Fruit fly (Drosophila melanogaster) whole organism, embryonic: ENCODE measurements around the gene Chd64.
A peak's percentile ranks its signal among the peaks of the same experiment; 100 is the strongest.

Experiments
- Atf-2 ChIP-seq: fragments of 200-800 bp; sonication (Bioruptor generic); optimal IDR thresholded peaks from 2 replicates; lab custom pipeline; 2016; ENCODE audit warnings: missing biosample characterization, missing genetic modification characterization
- Bgb ChIP-seq: fragments of 200-800 bp; sonication (Bioruptor generic); IDR thresholded peaks from 2 replicates; pipeline ENCODE4 v1.3.6; 2022; ENCODE audit warnings: missing biosample characterization, missing genetic modification characterization; ENCODE audit not compliant: partially characterized antibody
- BtbVII ChIP-seq: fragments of 200-800 bp; sonication (Bioruptor generic); optimal IDR thresholded peaks from 3 replicates; lab custom pipeline; 2017; ENCODE audit warnings: missing biosample characterization, mild to moderate bottlenecking, missing genetic modification characterization
- CG10147 ChIP-seq: fragments of 200-800 bp; sonication (Bioruptor generic); optimal IDR thresholded peaks from 2 replicates; lab custom pipeline; 2019; ENCODE audit warnings: missing biosample characterization, mild to moderate bottlenecking, missing genetic modification characterization, moderate library complexity
- CG10321 ChIP-seq: fragments of 200-800 bp; sonication (Bioruptor generic); IDR thresholded peaks from 2 replicates; pipeline ENCODE4 v1.3.6; 2022; ENCODE audit warnings: missing biosample characterization, missing genetic modification characterization
- CG12104 ChIP-seq: fragments of 200-800 bp; sonication (Bioruptor generic); optimal IDR thresholded peaks from 3 replicates; lab custom pipeline; 2016; ENCODE audit warnings: missing biosample characterization, missing genetic modification characterization
- CG13123 ChIP-seq: fragments of 200-800 bp; sonication (Bioruptor generic); optimal IDR thresholded peaks from 2 replicates; lab custom pipeline; 2016; ENCODE audit warnings: missing biosample characterization, missing genetic modification characterization
- CG1529 ChIP-seq: fragments of 200-800 bp; sonication (Bioruptor generic); optimal IDR thresholded peaks from 3 replicates; lab custom pipeline; 2018; ENCODE audit warnings: missing biosample characterization, missing genetic modification characterization
- CG16813 ChIP-seq: fragments of 200-800 bp; sonication (Bioruptor generic); IDR thresholded peaks from 3 replicates; pipeline ENCODE4 v1.3.6; 2022; ENCODE audit warnings: missing biosample characterization, missing genetic modification characterization; ENCODE audit not compliant: partially characterized antibody
- CG17612 ChIP-seq: fragments of 200-800 bp; sonication (Bioruptor generic); IDR thresholded peaks from 2 replicates; pipeline ENCODE4 v1.3.6; 2022; ENCODE audit warnings: missing biosample characterization, missing genetic modification characterization
- CG2712 ChIP-seq: fragments of 200-800 bp; optimal IDR thresholded peaks from 3 replicates; lab custom pipeline; 2019; ENCODE audit warnings: missing biosample characterization, mild to moderate bottlenecking, missing genetic modification characterization, moderate library complexity
- CG31388 ChIP-seq: fragments of 200-800 bp; sonication (Bioruptor generic); optimal IDR thresholded peaks from 2 replicates; lab custom pipeline; 2016; ENCODE audit warnings: missing biosample characterization, missing genetic modification characterization
- CG3847 ChIP-seq: fragments of 200-800 bp; sonication (Bioruptor generic); IDR thresholded peaks from 2 replicates; pipeline ENCODE4 v1.3.6; 2022; ENCODE audit warnings: missing biosample characterization, missing genetic modification characterization
- CG4282 ChIP-seq: fragments of 200-800 bp; sonication (Bioruptor generic); optimal IDR thresholded peaks from 2 replicates; lab custom pipeline; 2016; ENCODE audit warnings: missing biosample characterization, missing genetic modification characterization
- CG4360 ChIP-seq: fragments of 200-800 bp; sonication (Bioruptor generic); IDR thresholded peaks from 2 replicates; pipeline ENCODE4 v1.3.6; 2022; ENCODE audit warnings: missing biosample characterization, missing genetic modification characterization
- CG6689 ChIP-seq: fragments of 200-800 bp; sonication (Bioruptor generic); IDR thresholded peaks from 2 replicates; pipeline ENCODE4 v1.3.6; 2022; ENCODE audit warnings: missing biosample characterization, missing genetic modification characterization
- CG7556 ChIP-seq: fragments of 200-800 bp; sonication (Bioruptor generic); optimal IDR thresholded peaks from 2 replicates; lab custom pipeline; 2017; ENCODE audit warnings: missing biosample characterization, mild to moderate bottlenecking, missing genetic modification characterization
- CG7745 ChIP-seq: fragments of 200-800 bp; sonication (Bioruptor generic); optimal IDR thresholded peaks from 2 replicates; lab custom pipeline; 2018; ENCODE audit warnings: missing biosample characterization, mild to moderate bottlenecking, missing genetic modification characterization, moderate library complexity
- CG8089 ChIP-seq: fragments of 200-800 bp; sonication (Bioruptor generic); optimal IDR thresholded peaks from 3 replicates; lab custom pipeline; 2016; ENCODE audit warnings: missing biosample characterization, missing genetic modification characterization
- CG8388 ChIP-seq: fragments of 200-800 bp; sonication (Bioruptor generic); optimal IDR thresholded peaks from 2 replicates; lab custom pipeline; 2019; ENCODE audit warnings: missing biosample characterization, mild to moderate bottlenecking, missing genetic modification characterization, moderate library complexity
- CG9876 ChIP-seq: fragments of 200-800 bp; sonication (Bioruptor generic); optimal IDR thresholded peaks from 2 replicates; lab custom pipeline; 2016; ENCODE audit warnings: missing biosample characterization, missing genetic modification characterization
- CHES-1-like ChIP-seq: fragments of 200-800 bp; sonication (Bioruptor generic); optimal IDR thresholded peaks from 2 replicates; lab custom pipeline; 2016; ENCODE audit warnings: missing biosample characterization, missing genetic modification characterization
- Dfd ChIP-seq, 2 experiments: fragments of >200 bp; optimal IDR thresholded peaks; 2 replicates each; lab custom pipeline; 2017; ENCODE audit warnings: missing biosample characterization in 2 of 2, missing genetic modification characterization in 2 of 2
- Dip3 ChIP-seq: fragments of 200-800 bp; sonication (Bioruptor generic); optimal IDR thresholded peaks from 3 replicates; lab custom pipeline; 2016; ENCODE audit warnings: missing biosample characterization, missing genetic modification characterization
- Elba2 ChIP-seq: fragments of 200-800 bp; sonication (Bioruptor generic); optimal IDR thresholded peaks from 3 replicates; lab custom pipeline; 2016; ENCODE audit warnings: missing biosample characterization, missing genetic modification characterization
- Gug ChIP-seq: fragments of 200-800 bp; sonication (Bioruptor generic); IDR thresholded peaks from 4 replicates; pipeline ENCODE4 v1.3.6; 2022; ENCODE audit warnings: missing biosample characterization, missing genetic modification characterization
- HLH3B ChIP-seq: fragments of 200-800 bp; sonication (Bioruptor generic); IDR thresholded peaks from 2 replicates; pipeline ENCODE4 v1.3.6; 2022; ENCODE audit warnings: missing biosample characterization, missing genetic modification characterization
- Hand ChIP-seq: fragments of 200-800 bp; sonication (Bioruptor generic); optimal IDR thresholded peaks from 2 replicates; lab custom pipeline; 2017; ENCODE audit warnings: mild to moderate bottlenecking, missing biosample characterization, missing genetic modification reagents, missing genetic modification characterization
- HmgZ ChIP-seq: fragments of 200-800 bp; sonication (Bioruptor generic); optimal IDR thresholded peaks from 2 replicates; lab custom pipeline; 2018; ENCODE audit warnings: missing biosample characterization, mild to moderate bottlenecking, missing genetic modification characterization
- Hsf ChIP-seq: fragments of 200-800 bp; sonication (Bioruptor generic); optimal IDR thresholded peaks from 3 replicates; lab custom pipeline; 2016; ENCODE audit warnings: missing biosample characterization, missing genetic modification characterization
- Meics ChIP-seq: fragments of 200-800 bp; sonication (Bioruptor generic); optimal IDR thresholded peaks from 2 replicates; lab custom pipeline; 2017; ENCODE audit warnings: missing biosample characterization, mild to moderate bottlenecking, missing genetic modification characterization
- NFAT ChIP-seq: fragments of 200-800 bp; sonication (Bioruptor generic); IDR thresholded peaks from 2 replicates; pipeline ENCODE4 v1.3.6; 2022; ENCODE audit warnings: missing biosample characterization, missing genetic modification characterization
- Pdp1 ChIP-seq, 2 experiments: fragments of 200-800 bp; sonication (Bioruptor generic); optimal IDR thresholded peaks; 3 replicates each; lab custom pipeline; 2016; ENCODE audit warnings: missing biosample characterization in 2 of 2, missing genetic modification characterization in 2 of 2, mild to moderate bottlenecking in 1 of 2, moderate library complexity in 1 of 2
- Rfx ChIP-seq: fragments of 200-800 bp; sonication (Bioruptor generic); IDR thresholded peaks from 2 replicates; pipeline ENCODE4 v1.3.6; 2022; ENCODE audit warnings: missing biosample characterization, missing genetic modification characterization
- Sry-δ ChIP-seq: fragments of 200-800 bp; sonication (Bioruptor generic); optimal IDR thresholded peaks from 2 replicates; lab custom pipeline; 2016; ENCODE audit warnings: missing biosample characterization, missing genetic modification characterization
- Stat92E ChIP-seq, 3 experiments: fragments of >200 bp in 2 of 3; fragments of 200-800 bp in 1 of 3; sonication (Bioruptor generic) in 1 of 3; optimal IDR thresholded peaks; 2 replicates each; lab custom pipeline; 2017 to 2019; ENCODE audit warnings: missing biosample characterization in 3 of 3, missing genetic modification characterization in 3 of 3, mild to moderate bottlenecking in 1 of 3, moderate library complexity in 1 of 3
- Taf1 ChIP-seq: fragments of 200-800 bp; sonication (Bioruptor generic); IDR thresholded peaks from 2 replicates; pipeline ENCODE4 v1.3.6; 2022; ENCODE audit warnings: missing biosample characterization, missing genetic modification characterization
- Tbp ChIP-seq: fragments of >200 bp; optimal IDR thresholded peaks from 2 replicates; lab custom pipeline; 2018; ENCODE audit warnings: missing biosample characterization, missing genetic modification characterization
- Trl ChIP-seq, 3 experiments: fragments of >200 bp in 2 of 3; fragments of 200-800 bp in 1 of 3; sonication (Bioruptor generic) in 1 of 3; optimal IDR thresholded peaks; 2 replicates in 1 of 3; 3 replicates in 2 of 3; lab custom pipeline; 2016 to 2017; ENCODE audit warnings: missing biosample characterization in 1 of 3, missing genetic modification characterization in 1 of 3
- bigmax ChIP-seq: fragments of 200-800 bp; sonication (Bioruptor generic); optimal IDR thresholded peaks from 2 replicates; lab custom pipeline; 2018; ENCODE audit warnings: missing biosample characterization, mild to moderate bottlenecking, missing genetic modification characterization
- crc ChIP-seq: fragments of 200-800 bp; sonication (Bioruptor generic); optimal IDR thresholded peaks from 2 replicates; lab custom pipeline; 2016; ENCODE audit warnings: missing biosample characterization, missing genetic modification characterization
- eve ChIP-seq, 2 experiments: fragments of >200 bp; optimal IDR thresholded peaks; 2 replicates each; lab custom pipeline; 2017; ENCODE audit warnings: missing biosample characterization in 2 of 2, missing genetic modification characterization in 2 of 2
- gro ChIP-seq: fragments of 200-800 bp; sonication (Bioruptor generic); optimal IDR thresholded peaks from 2 replicates; lab custom pipeline; 2016; ENCODE audit warnings: missing biosample characterization, missing genetic modification characterization
- jumu ChIP-seq: fragments of 200-800 bp; sonication (Bioruptor generic); optimal IDR thresholded peaks from 3 replicates; lab custom pipeline; 2016; ENCODE audit warnings: missing biosample characterization, missing genetic modification characterization
- lov ChIP-seq, 2 experiments: fragments of 200-800 bp in 1 of 2; fragments of >200 bp in 1 of 2; sonication (Bioruptor generic) in 1 of 2; IDR thresholded peaks in 1 of 2; optimal IDR thresholded peaks in 1 of 2; 2 replicates in 1 of 2; 3 replicates in 1 of 2; pipeline versions ENCODE4 v1.3.6 to Lab custom; 2017 to 2022; ENCODE audit warnings: missing biosample characterization in 1 of 2, missing genetic modification characterization in 1 of 2
- tx ChIP-seq: fragments of 200-800 bp; sonication (Bioruptor generic); optimal IDR thresholded peaks from 2 replicates; lab custom pipeline; 2016; ENCODE audit warnings: missing biosample characterization, missing genetic modification characterization
- wor ChIP-seq: fragments of 200-800 bp; sonication (Bioruptor generic); IDR thresholded peaks from 2 replicates; pipeline ENCODE4 v1.3.6; 2022; ENCODE audit warnings: missing biosample characterization, missing genetic modification characterization
- z ChIP-seq: fragments of 200-800 bp; sonication (Bioruptor generic); IDR thresholded peaks from 3 replicates; pipeline ENCODE4 v1.3.6; 2022; ENCODE audit warnings: missing biosample characterization, missing genetic modification characterization
- zf30C ChIP-seq: fragments of 200-800 bp; sonication (Bioruptor generic); optimal IDR thresholded peaks from 3 replicates; lab custom pipeline; 2018; ENCODE audit warnings: missing biosample characterization, mild to moderate bottlenecking, missing genetic modification characterization

Gene Chd64

DNA sequence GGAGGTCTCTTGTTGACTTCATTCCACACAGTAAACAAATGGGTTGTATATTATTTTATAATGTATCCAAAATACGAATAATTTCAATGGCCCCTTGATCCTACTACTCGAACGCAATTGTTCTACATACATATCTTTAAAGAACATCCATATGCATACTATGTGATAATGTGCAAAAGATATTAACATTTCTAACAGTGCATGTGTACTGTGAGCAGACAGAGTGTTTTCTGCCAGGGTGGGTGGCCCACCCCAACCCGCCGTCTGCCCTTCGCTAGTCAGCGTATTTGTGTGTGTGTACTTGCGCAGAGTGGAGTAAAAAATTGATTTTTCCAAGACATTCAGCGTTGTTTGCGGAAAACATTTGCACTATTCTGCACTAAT is 51.2 kb downstream of the Chd64 start (continued):
- no peak for TF ChIP-seq Stat92E (GFP tag; optimal IDR thresholded peaks at IDR 0.05; lab: Kevin White, UChicago)
- no peak for TF ChIP-seq Trl (optimal IDR thresholded peaks at IDR 0.05; lab: Kevin White, UChicago)
- TF ChIP-seq Trl (GFP tag; optimal IDR thresholded peaks at IDR 0.05; lab: Kevin White, UChicago) = no peak
- TF ChIP-seq bigmax (GFP tag; lab: Kevin White, UChicago) = no peak
- TF ChIP-seq CG10147 (GFP tag; lab: Kevin White, UChicago) = peak; percentile 29
- no peak for TF ChIP-seq CG8089
- TF ChIP-seq Tbp (GFP tag; lab: Kevin White, UChicago) = no peak
- TF ChIP-seq CG1529 = no peak
- no peak for TF ChIP-seq Dfd (GFP tag; optimal IDR thresholded peaks at IDR 0.05; lab: Kevin White, UChicago)
- no peak for TF ChIP-seq CHES-1-like
- TF ChIP-seq zf30C (GFP tag; lab: Kevin White, UChicago) = no peak
- no peak for TF ChIP-seq lov (optimal IDR thresholded peaks at IDR 0.05; lab: Kevin White, UChicago)
- no peak for TF ChIP-seq lov (GFP tag; IDR thresholded peaks at IDR 0.05; lab: Robert Waterston, UW)
- TF ChIP-seq crc (GFP tag; lab: Kevin White, UChicago) = no peak
- TF ChIP-seq CG4282 (GFP tag; lab: Kevin White, UChicago) = no peak
- TF ChIP-seq BtbVII = no peak
- no peak for TF ChIP-seq CG3847 (GFP tag; lab: Robert Waterston, UW)
- no peak for TF ChIP-seq z (GFP tag; lab: Robert Waterston, UW)
- no peak for TF ChIP-seq Atf-2 (GFP tag; lab: Kevin White, UChicago)
- no peak for TF ChIP-seq CG4360 (GFP tag; lab: Robert Waterston, UW)
- TF ChIP-seq CG17612 (GFP tag; lab: Robert Waterston, UW) = peak; percentile 52
- no peak for TF ChIP-seq Sry-δ (GFP tag; lab: Kevin White, UChicago)
- TF ChIP-seq NFAT (GFP tag; lab: Robert Waterston, UW) = 0 out of 2 replicates have a peak, but pooled peaks have one; percentile 34
- peak; percentile 37 for TF ChIP-seq CG8388 (GFP tag; lab: Kevin White, UChicago)
- no peak for TF ChIP-seq jumu
- TF ChIP-seq CG12104 (GFP tag; lab: Kevin White, UChicago) = no peak
- TF ChIP-seq eve (GFP tag; optimal IDR thresholded peaks at IDR 0.05; lab: Kevin White, UChicago) = peak in 1 of 2 experiments; percentile 72
- no peak for TF ChIP-seq Meics (GFP tag; lab: Kevin White, UChicago)
- TF ChIP-seq CG2712 (tag; lab: Kevin White, UChicago) = peak; percentile 59
- peak; percentile 46 for TF ChIP-seq CG7556
- TF ChIP-seq Bgb (GFP tag; lab: Robert Waterston, UW) = no peak

dm6 chr3L:4070221-4070995 is 51.8 kb downstream of the Chd64 start:
- TF ChIP-seq BtbVII (peak; percentile 77), wor (peak; percentile 89), Hand (GFP tag; lab: Kevin White, UChicago) (peak; percentile 58), Pdp1 (GFP tag; optimal IDR thresholded peaks at IDR 0.05; lab: Kevin White, UChicago) (peak; percentile 83 to 88), Hsf (GFP tag; lab: Kevin White, UChicago) (peak; percentile 92), CG9876 (peak; percentile 81), CG6689 (GFP tag; lab: Robert Waterston, UW) (peak; percentile 92), Sry-δ (GFP tag; lab: Kevin White, UChicago) (peak; percentile 51), CG16813 (GFP tag; lab: Robert Waterston, UW) (no peak), Dip3 (GFP tag; lab: Kevin White, UChicago) (peak; percentile 95), lov (optimal IDR thresholded peaks at IDR 0.05; lab: Kevin White, UChicago) (no peak), lov (GFP tag; IDR thresholded peaks at IDR 0.05; lab: Robert Waterston, UW) (peak; percentile 82; the same call in 2 of the 3 replicates), CG13123 (GFP tag; lab: Kevin White, UChicago) (peak; percentile 69), CG31388 (peak; percentile 53), HLH3B (GFP tag; lab: Robert Waterston, UW) (peak; percentile 93), Rfx (GFP tag; lab: Robert Waterston, UW) (peak; percentile 96), Elba2 (GFP tag; lab: Kevin White, UChicago) (no peak), tx (GFP tag; lab: Kevin White, UChicago) (peak; percentile 85), CG10321 (GFP tag; lab: Robert Waterston, UW) (peak; percentile 77), Gug (peak; percentile 92), CG7745 (tag; lab: Kevin White, UChicago) (no peak), HmgZ (tag; lab: Kevin White, UChicago) (peak; percentile 89), Taf1 (GFP tag; lab: Robert Waterston, UW) (peak; percentile 85), gro (GFP tag; lab: Kevin White, UChicago) (peak; percentile 90)
